Worm (Caenorhabditis elegans) whole organism, L4 larva: Measurements from ENCODE around the gene sas-5.

ENCODE experiments used
- F10B5.3 ChIP-seq: sonication (generic microtip); optimal IDR thresholded peaks from 2 replicates; lab custom pipeline; 2016; ENCODE audit warnings: mild to moderate bottlenecking, missing genetic modification characterization, missing compliant biosample characterization
- F49E8.2 ChIP-seq: sonication (generic microtip); optimal IDR thresholded peaks from 2 replicates; lab custom pipeline; 2016; ENCODE audit warnings: missing compliant biosample characterization, mild to moderate bottlenecking, missing genetic modification characterization, borderline replicate concordance
- R02D3.7 ChIP-seq: fragments of 150-350 bp; sonication (generic microtip); optimal IDR thresholded peaks from 3 replicates; lab custom pipeline; 2014; ENCODE audit warnings: missing biosample characterization, missing genetic modification characterization
- aha-1 ChIP-seq: fragments of 150-350 bp; peaks from one replicate; lab custom pipeline; 2014; ENCODE audit warnings: missing biosample characterization, missing genetic modification characterization
- aly-2 ChIP-seq: sonication (generic microtip); optimal IDR thresholded peaks from 2 replicates; lab custom pipeline; 2018; ENCODE audit warnings: missing biosample characterization, missing genetic modification characterization
- ama-1 ChIP-seq: fragments of 150-350 bp; optimal IDR thresholded peaks from 2 replicates; lab custom pipeline; 2014; ENCODE audit warnings: inconsistent platforms, mixed read lengths
- ces-1 ChIP-seq: fragments of 150-350 bp; sonication (generic microtip); optimal IDR thresholded peaks from 4 replicates; lab custom pipeline; 2014; ENCODE audit warnings: missing biosample characterization, missing genetic modification reagents, missing genetic modification characterization
- cey-2 ChIP-seq: sonication (generic microtip); optimal IDR thresholded peaks from 3 replicates; lab custom pipeline; 2017; ENCODE audit warnings: missing genetic modification characterization, mild to moderate bottlenecking, missing compliant biosample characterization, antibody characterized with exemption, borderline replicate concordance; ENCODE audit not compliant: insufficient read depth
- daf-19 ChIP-seq: fragments of 200-800 bp; sonication (Bioruptor generic); conservative IDR thresholded peaks from 2 replicates; pipeline ENCODE4 v1.3.6; 2022; ENCODE audit warnings: missing genetic modification characterization, missing compliant biosample characterization
- daf-8 ChIP-seq: fragments of 200-800 bp; sonication (Bioruptor generic); IDR thresholded peaks from 2 replicates; pipeline ENCODE4 v1.3.6; 2022; ENCODE audit warnings: missing genetic modification characterization, missing compliant biosample characterization
- dmd-6 ChIP-seq: fragments of 200-800 bp; sonication (Bioruptor generic); IDR thresholded peaks from 2 replicates; pipeline ENCODE4 v1.3.6; 2022; ENCODE audit warnings: missing genetic modification reagents, missing genetic modification characterization, missing compliant biosample characterization
- dve-1 ChIP-seq: sonication (generic microtip); optimal IDR thresholded peaks from 2 replicates; lab custom pipeline; 2017; ENCODE audit warnings: antibody characterized with exemption, mild to moderate bottlenecking, missing genetic modification characterization, missing compliant biosample characterization; ENCODE audit not compliant: insufficient read depth
- egl-27 ChIP-seq: sonication (generic microtip); optimal IDR thresholded peaks from 3 replicates; lab custom pipeline; 2017; ENCODE audit warnings: missing biosample characterization, missing genetic modification reagents, missing genetic modification characterization
- egl-43 ChIP-seq: fragments of 200-800 bp; sonication (Bioruptor generic); IDR thresholded peaks from 2 replicates; pipeline ENCODE4 v1.3.6; 2022; ENCODE audit warnings: missing genetic modification reagents, missing genetic modification characterization, missing compliant biosample characterization
- fos-1 ChIP-seq: fragments of 150-350 bp; optimal IDR thresholded peaks from 2 replicates; lab custom pipeline; 2014; ENCODE audit warnings: missing biosample characterization, missing genetic modification characterization
- hif-1 ChIP-seq, 2 experiments: sonication (generic microtip); optimal IDR thresholded peaks; 2 replicates each; lab custom pipeline; 2016 to 2017; ENCODE audit warnings: missing compliant biosample characterization in 2 of 2, missing genetic modification characterization in 2 of 2, missing genetic modification reagents in 2 of 2, missing genotype in 2 of 2, mild to moderate bottlenecking in 1 of 2
- hmg-1.1 ChIP-seq: fragments of 200-800 bp; sonication (Bioruptor generic); IDR thresholded peaks from 2 replicates; pipeline ENCODE4 v1.3.6; 2022; ENCODE audit warnings: missing genetic modification reagents, missing genetic modification characterization, missing compliant biosample characterization
- jun-1 ChIP-seq: fragments of 150-350 bp; optimal IDR thresholded peaks from 2 replicates; lab custom pipeline; 2014; ENCODE audit warnings: missing biosample characterization, missing genetic modification reagents, missing genetic modification characterization
- lin-1 ChIP-seq: fragments of 200-800 bp; sonication (Bioruptor generic); IDR thresholded peaks from 2 replicates; pipeline ENCODE4 v1.3.6; 2022; ENCODE audit warnings: missing genetic modification reagents, missing genetic modification characterization, missing compliant biosample characterization
- lin-13 ChIP-seq: fragments of 150-350 bp; optimal IDR thresholded peaks from 2 replicates; lab custom pipeline; 2014; ENCODE audit warnings: missing biosample characterization, missing genetic modification reagents, missing genetic modification characterization
- lin-15B ChIP-seq: fragments of 150-350 bp; sonication (generic microtip); optimal IDR thresholded peaks from 3 replicates; lab custom pipeline; 2014; ENCODE audit warnings: missing biosample characterization, missing genetic modification characterization
- lin-29 ChIP-seq: fragments of 200-800 bp; sonication (Bioruptor generic); IDR thresholded peaks from 2 replicates; pipeline ENCODE4 v1.3.6; 2022; ENCODE audit warnings: missing genetic modification reagents, missing genetic modification characterization, missing compliant biosample characterization
- lin-39 ChIP-seq: fragments of 150-350 bp; optimal IDR thresholded peaks from 2 replicates; lab custom pipeline; 2014; ENCODE audit warnings: missing biosample characterization, missing genetic modification reagents, missing genetic modification characterization
- lsy-2 ChIP-seq, 2 experiments: fragments of 150-350 bp in 1 of 2; sonication (generic microtip) in 1 of 2; optimal IDR thresholded peaks; 2 replicates each; lab custom pipeline; 2014 to 2017; ENCODE audit warnings: missing biosample characterization in 2 of 2, missing genetic modification characterization in 2 of 2
- madf-5 ChIP-seq, 2 experiments: fragments of 200-800 bp; sonication (Bioruptor generic); IDR thresholded peaks; 2 replicates each; pipeline ENCODE4 v1.3.6; 2022; ENCODE audit warnings: missing compliant biosample characterization in 2 of 2, missing genetic modification characterization in 2 of 2
- mdt-29 ChIP-seq: fragments of 200-800 bp; sonication (Bioruptor generic); IDR thresholded peaks from 2 replicates; pipeline ENCODE4 v1.3.6; 2022; ENCODE audit warnings: missing genetic modification reagents, missing genetic modification characterization, missing compliant biosample characterization
- mxl-2 ChIP-seq: fragments of 200-800 bp; sonication (Bioruptor generic); conservative IDR thresholded peaks from 2 replicates; pipeline ENCODE4 v1.3.6; 2022; ENCODE audit warnings: missing genetic modification reagents, missing genetic modification characterization, missing compliant biosample characterization
- mxl-3 ChIP-seq: fragments of 200-800 bp; sonication (Bioruptor generic); optimal IDR thresholded peaks from 2 replicates; lab custom pipeline; 2018; ENCODE audit warnings: mild to moderate bottlenecking, missing genetic modification characterization, missing compliant biosample characterization
- nhr-111 ChIP-seq: fragments of 200-800 bp; sonication (Bioruptor generic); optimal IDR thresholded peaks from 2 replicates; lab custom pipeline; 2018; ENCODE audit warnings: mild to moderate bottlenecking, missing genetic modification characterization, missing compliant biosample characterization
- nhr-42 ChIP-seq: fragments of 200-800 bp; sonication (Bioruptor generic); IDR thresholded peaks from 2 replicates; pipeline ENCODE4 v1.3.6; 2022; ENCODE audit warnings: missing genetic modification characterization, missing compliant biosample characterization
- nhr-48 ChIP-seq: sonication (generic microtip); optimal IDR thresholded peaks from 2 replicates; lab custom pipeline; 2016; ENCODE audit warnings: mild to moderate bottlenecking, missing genetic modification characterization, missing compliant biosample characterization
- nhr-76 ChIP-seq: fragments of 150-350 bp; optimal IDR thresholded peaks from 2 replicates; lab custom pipeline; 2014; ENCODE audit warnings: missing biosample characterization, missing genetic modification characterization
- nhr-77 ChIP-seq: fragments of 150-350 bp; optimal IDR thresholded peaks from 2 replicates; lab custom pipeline; 2014; ENCODE audit warnings: missing biosample characterization, missing genetic modification characterization
- pha-4 ChIP-seq, 2 experiments: fragments of 150-350 bp in 1 of 2; fragments of 200-800 bp in 1 of 2; sonication (Bioruptor generic) in 1 of 2; IDR thresholded peaks in 1 of 2; optimal IDR thresholded peaks in 1 of 2; 2 replicates each; pipeline versions ENCODE4 v1.3.6 to Lab custom; 2014 to 2022; ENCODE audit warnings: missing genetic modification characterization in 2 of 2, missing genetic modification reagents in 2 of 2, missing biosample characterization in 1 of 2, missing compliant biosample characterization in 1 of 2
- php-3 ChIP-seq: fragments of 200-800 bp; sonication (Bioruptor generic); IDR thresholded peaks from 2 replicates; pipeline ENCODE4 v1.3.6; 2022; ENCODE audit warnings: missing genetic modification reagents, missing genetic modification characterization, missing compliant biosample characterization
- saeg-2 ChIP-seq: fragments of 200-800 bp; sonication (Bioruptor generic); IDR thresholded peaks from 2 replicates; pipeline ENCODE4 v1.3.6; 2022; ENCODE audit warnings: missing genetic modification reagents, missing genetic modification characterization, missing compliant biosample characterization
- snpc-1.2 ChIP-seq: fragments of 200-800 bp; sonication (Bioruptor generic); IDR thresholded peaks from 2 replicates; pipeline ENCODE4 v1.3.6; 2022; ENCODE audit warnings: missing genetic modification reagents, missing genetic modification characterization, missing compliant biosample characterization
- snpc-4 ChIP-seq: fragments of 150-350 bp; optimal IDR thresholded peaks from 2 replicates; lab custom pipeline; 2014; ENCODE audit warnings: missing biosample characterization, missing genetic modification characterization
- tag-97 ChIP-seq: fragments of 200-800 bp; sonication (Bioruptor generic); IDR thresholded peaks from 2 replicates; pipeline ENCODE4 v1.3.6; 2022; ENCODE audit warnings: missing genetic modification characterization, missing compliant biosample characterization
- tra-1 ChIP-seq: fragments of 200-800 bp; sonication (Bioruptor generic); IDR thresholded peaks from 2 replicates; pipeline ENCODE4 v1.3.6; 2022; ENCODE audit warnings: missing genetic modification reagents, missing genetic modification characterization, missing compliant biosample characterization
- unc-39 ChIP-seq: sonication (generic microtip); optimal IDR thresholded peaks from 2 replicates; lab custom pipeline; 2017; ENCODE audit warnings: missing biosample characterization, missing genetic modification characterization
- zfp-2 ChIP-seq: sonication (generic microtip); optimal IDR thresholded peaks from 2 replicates; lab custom pipeline; 2016; ENCODE audit warnings: mild to moderate bottlenecking, missing genetic modification characterization, missing compliant biosample characterization
- ztf-7 ChIP-seq: fragments of 150-350 bp; optimal IDR thresholded peaks from 2 replicates; lab custom pipeline; 2014; ENCODE audit warnings: missing biosample characterization, missing genetic modification characterization

Gene sas-5

DNA sequence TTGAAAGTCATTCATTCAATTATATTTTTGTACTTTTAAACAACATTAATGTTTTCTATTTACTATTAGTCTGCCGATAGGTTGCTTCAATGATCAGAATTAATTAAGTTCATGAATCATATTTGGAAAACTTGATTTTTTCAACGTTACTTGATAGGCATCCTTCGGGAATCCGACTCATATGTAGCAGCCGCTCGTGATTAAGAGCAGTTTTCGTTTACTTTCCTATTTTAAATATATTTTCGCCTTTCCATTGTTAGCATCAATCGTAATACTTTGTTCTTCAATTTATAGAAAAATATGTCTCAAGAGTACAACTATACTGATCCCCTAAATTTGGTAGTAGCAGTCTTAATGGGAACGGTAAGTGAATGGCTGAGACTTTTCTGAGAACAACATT is 29.7 kb upstream of the sas-5 start, which contains the start of gene srx-90 (continued):
- TF ChIP-seq egl-43 (GFP tag; lab: Robert Waterston, UW) = no peak
- TF ChIP-seq unc-39 (tag; lab: Kevin White, UChicago) = no peak
- TF ChIP-seq, all 104 proteins: peak for 0

- TF ChIP-seq zfp-2 (no peak), ztf-7 (tag; lab: Kevin White, UChicago) (no peak), ama-1 (lab: Kevin White, UChicago) (no peak), lin-39 (tag; lab: Kevin White, UChicago) (no peak), mxl-2 (no peak), nhr-42 (GFP tag; lab: Robert Waterston, UW) (no peak), lin-15B (no peak), madf-5 (GFP tag; IDR thresholded peaks at IDR 0.05; lab: Robert Waterston, UW) (no peak), mdt-29 (GFP tag; lab: Robert Waterston, UW) (no peak), ces-1 (GFP tag; lab: Kevin White, UChicago) (no peak), nhr-48 (tag; lab: Kevin White, UChicago) (no peak)
These were observed 27.3 kb upstream of the sas-5 start, which contains the start of gene srx-88 for ce11 chrV:11583212-11583611. Gene srx-88, plus strand, starts transcription at chrV:11583512.

DNA sequence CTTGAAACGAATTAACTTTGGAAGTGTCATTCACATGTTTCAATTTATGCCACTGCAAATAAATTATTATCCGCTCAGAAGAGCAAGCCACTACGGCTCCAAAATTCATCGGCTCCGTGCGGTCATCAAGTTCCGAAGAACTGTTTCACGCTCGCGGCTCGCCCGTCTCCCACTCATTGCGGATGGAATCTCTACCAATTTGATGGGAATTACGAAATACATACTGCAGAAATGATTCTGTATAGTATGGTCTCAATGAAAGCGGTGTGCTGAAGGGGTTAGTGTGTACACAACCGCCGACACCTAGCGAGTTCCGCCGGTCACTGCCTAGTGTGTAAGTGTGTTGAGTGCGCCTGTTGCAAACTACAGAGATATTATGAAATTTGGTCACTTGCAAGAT is 25.4 kb upstream of the sas-5 start:
- no peak for TF ChIP-seq fos-1 (tag; lab: Kevin White, UChicago)
- TF ChIP-seq snpc-4 (tag; lab: Kevin White, UChicago) = peak; percentile 83
- no peak for TF ChIP-seq dve-1 (tag; lab: Kevin White, UChicago)
- no peak for TF ChIP-seq daf-8 (GFP tag; lab: Robert Waterston, UW)
- no peak for TF ChIP-seq R02D3.7 (tag; lab: Kevin White, UChicago)
- 0 out of 2 replicates have a peak, but pooled peaks have one; percentile 25 for TF ChIP-seq saeg-2
- no peak for TF ChIP-seq hmg-1.1 (GFP tag; lab: Robert Waterston, UW)
- TF ChIP-seq lin-29 (GFP tag; lab: Robert Waterston, UW) = no peak
- no peak; the same call in 1 of the 2 replicates for TF ChIP-seq snpc-1.2
- no peak for TF ChIP-seq lin-13 (GFP tag; lab: Kevin White, UChicago)
- TF ChIP-seq F10B5.3 (tag; lab: Kevin White, UChicago) = no peak
- no peak for TF ChIP-seq nhr-76 (tag; lab: Kevin White, UChicago)
- no peak for TF ChIP-seq lin-1 (GFP tag; lab: Robert Waterston, UW)
- no peak for TF ChIP-seq daf-19 (GFP tag; lab: Robert Waterston, UW)
- TF ChIP-seq jun-1 (tag; lab: Kevin White, UChicago) = no peak
- no peak for TF ChIP-seq madf-5 (GFP tag; IDR thresholded peaks at IDR 0.05; lab: Robert Waterston, UW)
- no peak for TF ChIP-seq lin-15B
- TF ChIP-seq aha-1 (tag; lab: Kevin White, UChicago) = no peak
- peak; percentile 36 for TF ChIP-seq mxl-3
- no peak for TF ChIP-seq hif-1 (tag; optimal IDR thresholded peaks at IDR 0.05; lab: Kevin White, UChicago)
- no peak for TF ChIP-seq php-3 (GFP tag; lab: Robert Waterston, UW)
- peak; percentile 73 for TF ChIP-seq F49E8.2
- TF ChIP-seq cey-2 (tag; lab: Kevin White, UChicago) = no peak
- TF ChIP-seq ztf-7 (tag; lab: Kevin White, UChicago) = peak; percentile 2
- no peak for TF ChIP-seq aly-2
- TF ChIP-seq egl-27 = no peak
- TF ChIP-seq tag-97 (GFP tag; lab: Robert Waterston, UW) = no peak
- no peak for TF ChIP-seq dmd-6
- 0 out of 2 replicates have a peak, but pooled peaks have one; percentile 34 for TF ChIP-seq pha-4 (GFP tag; IDR thresholded peaks at IDR 0.05; lab: Robert Waterston, UW)
- no peak for TF ChIP-seq pha-4 (tag; optimal IDR thresholded peaks at IDR 0.05; lab: Kevin White, UChicago)
- TF ChIP-seq lsy-2 (tag; optimal IDR thresholded peaks at IDR 0.05; lab: Kevin White, UChicago) = no peak
- TF ChIP-seq nhr-111 = no peak
- no peak for TF ChIP-seq nhr-77 (tag; lab: Kevin White, UChicago)
- TF ChIP-seq tra-1 (GFP tag; lab: Robert Waterston, UW) = no peak
